Worm (Caenorhabditis elegans) whole organism, L4 larva: ENCODE results near the gene Y102A5C.36.

Experiments
- F49E8.2 ChIP-seq: sonication (generic microtip); optimal IDR thresholded peaks from 2 replicates; lab custom pipeline; 2016; ENCODE audit warnings: missing compliant biosample characterization, mild to moderate bottlenecking, missing genetic modification characterization, borderline replicate concordance
- aha-1 ChIP-seq: fragments of 150-350 bp; peaks from one replicate; lab custom pipeline; 2014; ENCODE audit warnings: missing biosample characterization, missing genetic modification characterization
- ama-1 ChIP-seq: fragments of 150-350 bp; optimal IDR thresholded peaks from 2 replicates; lab custom pipeline; 2014; ENCODE audit warnings: inconsistent platforms, mixed read lengths
- ces-1 ChIP-seq: fragments of 150-350 bp; sonication (generic microtip); optimal IDR thresholded peaks from 4 replicates; lab custom pipeline; 2014; ENCODE audit warnings: missing biosample characterization, missing genetic modification reagents, missing genetic modification characterization
- egl-43 ChIP-seq: fragments of 200-800 bp; sonication (Bioruptor generic); IDR thresholded peaks from 2 replicates; pipeline ENCODE4 v1.3.6; 2022; ENCODE audit warnings: missing genetic modification reagents, missing genetic modification characterization, missing compliant biosample characterization
- nhr-77 ChIP-seq: fragments of 150-350 bp; optimal IDR thresholded peaks from 2 replicates; lab custom pipeline; 2014; ENCODE audit warnings: missing biosample characterization, missing genetic modification characterization
- pha-4 ChIP-seq, 2 experiments: fragments of 150-350 bp in 1 of 2; fragments of 200-800 bp in 1 of 2; sonication (Bioruptor generic) in 1 of 2; IDR thresholded peaks in 1 of 2; optimal IDR thresholded peaks in 1 of 2; 2 replicates each; pipeline versions ENCODE4 v1.3.6 to Lab custom; 2014 to 2022; ENCODE audit warnings: missing genetic modification characterization in 2 of 2, missing genetic modification reagents in 2 of 2, missing biosample characterization in 1 of 2, missing compliant biosample characterization in 1 of 2
- skn-1 ChIP-seq: fragments of 150-350 bp; optimal IDR thresholded peaks from 2 replicates; lab custom pipeline; 2014; ENCODE audit warnings: missing biosample characterization, missing genetic modification characterization
- snpc-4 ChIP-seq: fragments of 150-350 bp; optimal IDR thresholded peaks from 2 replicates; lab custom pipeline; 2014; ENCODE audit warnings: missing biosample characterization, missing genetic modification characterization

ce11 chrV:16880054-16880453 lies 47.2 kb downstream of the Y102A5C.36 start, which contains the start of gene F09C6.3:
- no peak for TF ChIP-seq egl-43
- no peak for TF ChIP-seq nhr-77 (tag; lab: Kevin White, UChicago)
- TF ChIP-seq aha-1 (tag; lab: Kevin White, UChicago), result no peak
- TF ChIP-seq F49E8.2 (tag; lab: Kevin White, UChicago), result no peak
- no peak for TF ChIP-seq pha-4 (GFP tag; IDR thresholded peaks at IDR 0.05; lab: Robert Waterston, UW)
- no peak for TF ChIP-seq pha-4 (tag; optimal IDR thresholded peaks at IDR 0.05; lab: Kevin White, UChicago)
- no peak for TF ChIP-seq skn-1 (tag; lab: Kevin White, UChicago)
- TF ChIP-seq snpc-4, result no peak
- TF ChIP-seq ama-1 (lab: Kevin White, UChicago), result no peak
- TF ChIP-seq ces-1, result no peak
